Worm (Caenorhabditis elegans) whole organism, L3 larva: Measurements from ENCODE around the gene rpoa-1.

Experiments
- R02D3.7 ChIP-seq: fragments of 150-350 bp; optimal IDR thresholded peaks from 2 replicates; lab custom pipeline; 2014; ENCODE audit warnings: missing biosample characterization, missing genetic modification characterization
- ZK546.5 ChIP-seq: sonication (generic microtip); optimal IDR thresholded peaks from 2 replicates; lab custom pipeline; 2017; ENCODE audit warnings: missing biosample characterization, missing genetic modification characterization
- aly-2 ChIP-seq: fragments of 150-350 bp; optimal IDR thresholded peaks from 2 replicates; lab custom pipeline; 2014; ENCODE audit warnings: missing biosample characterization, missing genetic modification characterization
- ceh-16 ChIP-seq: sonication (generic microtip); optimal IDR thresholded peaks from 2 replicates; lab custom pipeline; 2017; ENCODE audit warnings: missing biosample characterization, missing genetic modification characterization
- ceh-9 ChIP-seq: sonication (generic microtip); optimal IDR thresholded peaks from 2 replicates; lab custom pipeline; 2018; ENCODE audit warnings: missing biosample characterization, missing genetic modification characterization
- elt-1 ChIP-seq: fragments of 150-350 bp; optimal IDR thresholded peaks from 2 replicates; lab custom pipeline; 2014; ENCODE audit warnings: missing biosample characterization, missing genetic modification characterization
- elt-2 ChIP-seq: sonication (generic microtip); optimal IDR thresholded peaks from 2 replicates; lab custom pipeline; 2016; ENCODE audit warnings: missing genetic modification reagents, mild to moderate bottlenecking, missing genetic modification characterization, missing compliant biosample characterization
- elt-3 ChIP-seq, 3 experiments: fragments of 150-350 bp in 1 of 3; sonication (generic microtip) in 2 of 3; optimal IDR thresholded peaks; 2 replicates in 2 of 3; 4 replicates in 1 of 3; lab custom pipeline; 2014 to 2017; ENCODE audit warnings: missing biosample characterization in 3 of 3, missing genetic modification characterization in 3 of 3
- eor-1 ChIP-seq, 2 experiments: fragments of 150-350 bp; optimal IDR thresholded peaks; 2 replicates each; lab custom pipeline; 2014 to 2018; ENCODE audit warnings: missing biosample characterization in 2 of 2, missing genetic modification characterization in 2 of 2
- fkh-2 ChIP-seq: fragments of 150-350 bp; optimal IDR thresholded peaks from 2 replicates; lab custom pipeline; 2014; ENCODE audit warnings: missing biosample characterization, missing genetic modification reagents, missing genetic modification characterization
- fos-1 ChIP-seq: fragments of 150-350 bp; optimal IDR thresholded peaks from 2 replicates; lab custom pipeline; 2014; ENCODE audit warnings: missing biosample characterization, missing genetic modification characterization
- hmg-11 ChIP-seq: sonication (generic microtip); optimal IDR thresholded peaks from 2 replicates; lab custom pipeline; 2016; ENCODE audit warnings: missing genetic modification characterization, missing compliant biosample characterization
- lin-15B ChIP-seq: fragments of 150-350 bp; optimal IDR thresholded peaks from 2 replicates; lab custom pipeline; 2014; ENCODE audit warnings: missing biosample characterization, missing genetic modification characterization
- lin-39 ChIP-seq: fragments of 150-350 bp; optimal IDR thresholded peaks from 2 replicates; lab custom pipeline; 2018; ENCODE audit warnings: missing biosample characterization, missing genetic modification reagents, missing genetic modification characterization
- lsy-12 ChIP-seq: sonication (generic microtip); optimal IDR thresholded peaks from 2 replicates; lab custom pipeline; 2016; ENCODE audit warnings: mild to moderate bottlenecking, missing genetic modification characterization, missing compliant biosample characterization
- mml-1 ChIP-seq: fragments of 150-350 bp; sonication (generic microtip); optimal IDR thresholded peaks from 3 replicates; lab custom pipeline; 2014; ENCODE audit warnings: missing biosample characterization, missing genetic modification characterization
- nfya-1 ChIP-seq: sonication (generic microtip); optimal IDR thresholded peaks from 2 replicates; lab custom pipeline; 2017; ENCODE audit warnings: missing genetic modification characterization, mild to moderate bottlenecking, missing compliant biosample characterization, antibody characterized with exemption, moderate library complexity; ENCODE audit not compliant: insufficient read depth
- nhr-23 ChIP-seq: fragments of 150-350 bp; optimal IDR thresholded peaks from 2 replicates; lab custom pipeline; 2014; ENCODE audit warnings: missing biosample characterization, missing genetic modification reagents, missing genetic modification characterization
- nhr-43 ChIP-seq: sonication (generic microtip); optimal IDR thresholded peaks from 2 replicates; lab custom pipeline; 2016; ENCODE audit warnings: mild to moderate bottlenecking, missing genetic modification characterization, missing compliant biosample characterization; ENCODE audit not compliant: poor library complexity, severe bottlenecking
- nhr-67 ChIP-seq: fragments of 150-350 bp; optimal IDR thresholded peaks from 2 replicates; lab custom pipeline; 2014; ENCODE audit warnings: missing biosample characterization, missing genetic modification characterization
- nhr-77 ChIP-seq: fragments of 150-350 bp; optimal IDR thresholded peaks from 2 replicates; lab custom pipeline; 2014; ENCODE audit warnings: missing biosample characterization, missing genetic modification characterization
- pha-4 ChIP-seq: fragments of 150-350 bp; optimal IDR thresholded peaks from 2 replicates; lab custom pipeline; 2014; ENCODE audit warnings: missing biosample characterization, missing genetic modification reagents, missing genetic modification characterization
- pqm-1 ChIP-seq: fragments of 150-350 bp; optimal IDR thresholded peaks from 2 replicates; lab custom pipeline; 2017; ENCODE audit warnings: missing biosample characterization, missing genetic modification characterization, inconsistent platforms
- skn-1 ChIP-seq: fragments of 150-350 bp; optimal IDR thresholded peaks from 2 replicates; lab custom pipeline; 2014; ENCODE audit warnings: missing biosample characterization, missing genetic modification characterization
- snpc-4 ChIP-seq: fragments of 150-350 bp; optimal IDR thresholded peaks from 2 replicates; lab custom pipeline; 2014; ENCODE audit warnings: missing biosample characterization, missing genetic modification characterization
- tbx-2 ChIP-seq: sonication (generic microtip); optimal IDR thresholded peaks from 2 replicates; lab custom pipeline; 2016; ENCODE audit warnings: mild to moderate bottlenecking, missing genetic modification characterization, missing compliant biosample characterization
- unc-39 ChIP-seq: sonication (generic microtip); optimal IDR thresholded peaks from 4 replicates; lab custom pipeline; 2017; ENCODE audit warnings: missing biosample characterization, missing genetic modification characterization
- unc-62 ChIP-seq: fragments of 150-350 bp; sonication (generic microtip); optimal IDR thresholded peaks from 4 replicates; lab custom pipeline; 2014; ENCODE audit warnings: missing biosample characterization, missing genetic modification reagents, missing genetic modification characterization
- zag-1 ChIP-seq: fragments of 150-350 bp; optimal IDR thresholded peaks from 2 replicates; lab custom pipeline; 2014; ENCODE audit warnings: missing biosample characterization, missing genetic modification characterization
- ztf-11 ChIP-seq: fragments of 150-350 bp; optimal IDR thresholded peaks from 2 replicates; lab custom pipeline; 2014; ENCODE audit warnings: missing biosample characterization, missing genetic modification characterization
- ztf-4 ChIP-seq: fragments of 150-350 bp; optimal IDR thresholded peaks from 2 replicates; lab custom pipeline; 2014; ENCODE audit warnings: missing biosample characterization, missing genetic modification characterization

rpoa-1 gene

DNA sequence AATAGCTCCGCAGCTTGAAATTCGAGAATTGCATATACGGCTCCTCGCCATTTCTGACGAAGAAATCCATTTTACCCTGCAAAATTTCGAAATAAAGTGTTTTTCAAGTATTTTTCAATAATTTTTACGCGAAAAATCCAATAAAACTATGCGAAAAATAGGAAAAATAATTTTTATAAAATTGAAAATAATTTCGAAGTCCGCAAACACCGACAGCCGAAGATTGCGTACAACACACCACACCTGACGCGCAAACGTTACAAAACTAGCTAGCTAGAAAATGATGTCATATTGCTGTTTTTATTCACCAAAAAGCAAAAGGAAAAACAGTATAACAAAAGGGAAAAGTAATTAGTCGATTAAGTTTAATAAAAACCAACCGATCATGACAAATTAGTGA lies at the start of gene rpoa-1:
Gene rpoa-1 (minus strand): TSS at position 84 of the 400 bp plus-strand sequence.
- TF ChIP-seq lin-15B (tag; lab: Kevin White, UChicago), result peak; percentile 2
- no peak for TF ChIP-seq fos-1 (tag; lab: Kevin White, UChicago)
- peak; percentile 28 for TF ChIP-seq pha-4 (tag; lab: Kevin White, UChicago)

DNA sequence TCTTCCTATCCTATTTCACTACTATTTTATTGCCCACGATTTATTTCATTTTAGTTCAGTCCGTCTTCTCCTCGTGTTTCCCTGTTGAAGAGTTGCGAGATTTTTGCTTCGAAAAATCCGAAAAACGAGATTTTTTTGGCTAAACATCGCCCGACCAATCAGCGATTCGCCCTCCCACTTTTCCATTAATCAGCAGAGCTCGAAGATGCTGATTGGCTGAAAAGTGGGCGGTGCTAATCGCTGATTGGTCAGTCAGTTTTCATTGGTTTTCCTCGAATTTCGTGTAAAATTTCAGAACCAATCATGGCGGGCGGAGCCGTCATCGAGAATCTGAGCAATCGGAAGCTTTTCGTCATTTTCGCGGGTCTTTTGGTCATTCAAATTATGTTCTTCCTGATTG lies 46.9 kb upstream of the rpoa-1 start, which contains the start of gene mig-14:
Gene mig-14 (plus strand): TSS at position 290 of the 400 bp plus-strand sequence.
- TF ChIP-seq nfya-1 (peak; percentile 96), R02D3.7 (tag; lab: Kevin White, UChicago) (no peak)

DNA sequence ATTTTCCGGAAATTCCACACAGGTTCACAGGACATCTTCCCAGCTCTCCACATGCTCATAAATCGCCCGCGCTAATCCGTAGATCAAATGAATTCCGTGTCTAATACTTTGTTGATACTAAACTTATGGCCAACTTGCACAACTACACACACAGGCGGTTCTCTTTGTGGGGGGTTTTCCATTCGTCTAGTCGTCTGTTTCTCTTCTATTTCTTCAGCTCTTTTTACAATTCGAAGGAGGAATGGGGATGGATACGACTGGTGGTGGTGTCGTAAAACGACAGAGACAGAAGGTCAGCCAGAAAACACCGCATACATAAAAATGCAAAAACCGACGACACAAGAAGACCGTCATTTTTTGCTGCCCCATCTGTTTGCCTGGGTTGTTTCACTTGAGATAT lies 44.8 kb upstream of the rpoa-1 start:
- TF ChIP-seq elt-1, result no peak
- TF ChIP-seq fos-1 (tag; lab: Kevin White, UChicago), result no peak
- TF ChIP-seq lin-39 (tag; lab: Kevin White, UChicago), result peak; percentile 15
- no peak for TF ChIP-seq elt-3 (tag; optimal IDR thresholded peaks at IDR 0.05; lab: Kevin White, UChicago)
- TF ChIP-seq pha-4 (tag; lab: Kevin White, UChicago), result peak; percentile 63
- TF ChIP-seq nfya-1, result peak; percentile 22
- TF ChIP-seq ztf-4 (tag; lab: Kevin White, UChicago), result no peak

DNA sequence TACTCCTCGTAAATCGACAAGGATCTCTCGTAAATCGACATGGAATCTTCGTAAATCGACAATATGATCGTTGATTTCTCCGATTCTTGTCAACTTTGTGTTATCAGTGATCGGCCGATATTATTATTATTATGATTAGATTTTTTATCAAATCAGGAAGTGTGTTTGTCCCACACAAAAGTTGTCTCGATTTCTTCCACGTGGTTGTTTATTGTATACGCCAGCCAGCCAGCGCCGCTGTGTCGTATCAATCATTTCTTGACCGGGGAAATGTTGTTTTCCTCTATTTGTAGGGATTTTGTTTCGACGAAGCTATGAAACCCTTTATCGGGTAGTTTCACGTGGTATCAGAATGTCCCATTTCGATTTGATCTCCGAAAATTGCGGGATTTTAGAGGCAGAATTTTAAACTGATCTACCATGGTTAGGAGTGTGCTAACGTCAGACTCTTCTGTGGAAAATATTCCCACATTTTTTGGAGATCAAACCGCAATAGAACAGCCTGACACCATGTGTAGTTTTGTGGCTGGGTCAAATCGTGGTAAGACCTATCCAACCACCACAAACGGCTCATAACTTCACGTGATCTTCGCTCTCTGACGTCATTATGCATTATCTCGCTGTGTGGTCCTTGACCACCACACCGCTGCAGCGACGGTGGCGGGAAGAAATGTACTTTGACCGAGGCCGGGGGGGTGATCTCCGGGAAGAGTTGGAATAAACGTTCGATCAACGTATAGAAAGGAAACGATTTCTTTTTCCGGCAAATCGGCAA lies 43.3 kb upstream of the rpoa-1 start:
- no peak for TF ChIP-seq snpc-4
- peak; percentile 2 for TF ChIP-seq nhr-23 (tag; lab: Kevin White, UChicago)
- TF ChIP-seq mml-1, result no peak
- peak; percentile 39 for TF ChIP-seq pha-4 (tag; lab: Kevin White, UChicago)
- no peak for TF ChIP-seq nhr-67 (tag; lab: Kevin White, UChicago)
- no peak for TF ChIP-seq R02D3.7 (tag; lab: Kevin White, UChicago)
- TF ChIP-seq lsy-12 (tag; lab: Kevin White, UChicago), result no peak
- TF ChIP-seq unc-39, result no peak
- TF ChIP-seq eor-1 (tag; optimal IDR thresholded peaks at IDR 0.05; lab: Kevin White, UChicago), result no peak
- TF ChIP-seq fos-1 (tag; lab: Kevin White, UChicago), result no peak
- peak; percentile 79 for TF ChIP-seq elt-2 (tag; lab: Kevin White, UChicago)
- TF ChIP-seq nhr-77 (tag; lab: Kevin White, UChicago), result no peak
- no peak for TF ChIP-seq elt-3 (tag; optimal IDR thresholded peaks at IDR 0.05; lab: Kevin White, UChicago)
- TF ChIP-seq fkh-2 (tag; lab: Kevin White, UChicago), result no peak
- no peak for TF ChIP-seq hmg-11 (tag; lab: Kevin White, UChicago)
- TF ChIP-seq aly-2 (tag; lab: Kevin White, UChicago), result no peak
- peak; percentile 80 for TF ChIP-seq pqm-1 (tag; lab: Kevin White, UChicago)
- no peak for TF ChIP-seq lin-15B (tag; lab: Kevin White, UChicago)
- TF ChIP-seq ZK546.5 (tag; lab: Kevin White, UChicago), result no peak
- TF ChIP-seq ztf-11 (tag; lab: Kevin White, UChicago), result no peak
- TF ChIP-seq, all 47 proteins: peak for 4

DNA sequence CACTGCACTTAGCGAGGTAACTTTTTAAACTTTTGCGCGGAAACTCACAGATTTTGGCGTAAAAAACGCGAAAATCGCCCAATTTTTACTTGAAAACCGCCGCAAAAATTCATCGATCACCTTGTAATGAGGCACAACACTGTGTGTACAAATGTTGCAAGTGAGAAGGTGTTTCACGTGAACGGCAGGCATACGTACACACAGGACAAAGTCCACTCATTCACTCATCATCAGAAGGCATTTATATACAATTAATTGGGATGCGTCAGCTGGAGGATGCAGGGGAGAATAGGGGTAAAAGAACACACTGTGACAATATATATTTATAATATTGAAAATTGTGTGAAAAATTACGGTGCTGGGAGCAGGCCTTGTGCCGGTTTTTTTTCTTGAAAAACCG lies 42.3 kb upstream of the rpoa-1 start:
- TF ChIP-seq nhr-43 (tag; lab: Kevin White, UChicago) (no peak), fkh-2 (tag; lab: Kevin White, UChicago) (no peak), pqm-1 (tag; lab: Kevin White, UChicago) (peak; percentile 27), fos-1 (tag; lab: Kevin White, UChicago) (no peak), tbx-2 (no peak), ZK546.5 (tag; lab: Kevin White, UChicago) (no peak), pha-4 (tag; lab: Kevin White, UChicago) (peak; percentile 31), unc-62 (GFP tag; lab: Kevin White, UChicago) (no peak), lsy-12 (tag; lab: Kevin White, UChicago) (no peak), mml-1 (peak; percentile 80), zag-1 (no peak), ceh-16 (tag; lab: Kevin White, UChicago) (no peak), lin-39 (tag; lab: Kevin White, UChicago) (peak; percentile 24), nhr-67 (tag; lab: Kevin White, UChicago) (no peak), skn-1 (no peak), elt-2 (tag; lab: Kevin White, UChicago) (peak; percentile 31), ceh-9 (tag; lab: Kevin White, UChicago) (no peak), ztf-11 (tag; lab: Kevin White, UChicago) (no peak)
- TF ChIP-seq, all 47 proteins: peak for 5
